Worm (Caenorhabditis elegans) whole organism, late embryonic: ENCODE data around the gene F58B6.1.

Experiments
- F13H6.1 ChIP-seq: sonication (generic microtip); optimal IDR thresholded peaks from 2 replicates; lab custom pipeline; 2016; ENCODE audit warnings: missing genetic modification characterization, missing compliant biosample characterization
- T23F11.4 ChIP-seq: fragments of 200-800 bp; sonication (Bioruptor generic); optimal IDR thresholded peaks from 2 replicates; lab custom pipeline; 2018; ENCODE audit warnings: mild to moderate bottlenecking, missing genetic modification characterization, missing compliant biosample characterization
- ama-1 ChIP-seq: fragments of 150-350 bp; optimal IDR thresholded peaks from 2 replicates; lab custom pipeline; 2014
- ceh-18 ChIP-seq: sonication (generic microtip); optimal IDR thresholded peaks from 2 replicates; lab custom pipeline; 2016; ENCODE audit warnings: missing genetic modification characterization, missing compliant biosample characterization
- ceh-6 ChIP-seq: fragments of 200-800 bp; sonication (Bioruptor generic); optimal IDR thresholded peaks from 2 replicates; lab custom pipeline; 2018; ENCODE audit warnings: mild to moderate bottlenecking, missing genetic modification characterization, missing compliant biosample characterization
- elt-2 ChIP-seq: sonication (generic microtip); optimal IDR thresholded peaks from 2 replicates; lab custom pipeline; 2016; ENCODE audit warnings: missing genetic modification reagents, missing genetic modification characterization, missing compliant biosample characterization
- hlh-8 ChIP-seq: sonication (generic microtip); optimal IDR thresholded peaks from 2 replicates; lab custom pipeline; 2016; ENCODE audit warnings: missing genotype, missing genetic modification characterization, missing compliant biosample characterization
- lin-11 ChIP-seq: fragments of 200-800 bp; sonication (Bioruptor generic); optimal IDR thresholded peaks from 2 replicates; lab custom pipeline; 2018; ENCODE audit warnings: mild to moderate bottlenecking, missing genetic modification characterization, missing compliant biosample characterization
- nhr-11 ChIP-seq: fragments of 150-350 bp; optimal IDR thresholded peaks from 2 replicates; lab custom pipeline; 2014; ENCODE audit warnings: missing biosample characterization, missing genetic modification characterization
- pha-4 ChIP-seq: fragments of 150-350 bp; optimal IDR thresholded peaks from 2 replicates; lab custom pipeline; 2018; ENCODE audit warnings: missing biosample characterization, missing genetic modification reagents, missing genetic modification characterization
- pqm-1 ChIP-seq: sonication (generic microtip); optimal IDR thresholded peaks from 2 replicates; lab custom pipeline; 2016; ENCODE audit warnings: missing genetic modification characterization, missing compliant biosample characterization
- pros-1 ChIP-seq: fragments of 150-350 bp; optimal IDR thresholded peaks from 2 replicates; lab custom pipeline; 2014; ENCODE audit warnings: missing biosample characterization, missing genetic modification reagents, missing genetic modification characterization
- syd-9 ChIP-seq: sonication (generic microtip); optimal IDR thresholded peaks from 2 replicates; lab custom pipeline; 2016; ENCODE audit warnings: mild to moderate bottlenecking, missing genetic modification characterization, moderate library complexity, missing compliant biosample characterization

DNA sequence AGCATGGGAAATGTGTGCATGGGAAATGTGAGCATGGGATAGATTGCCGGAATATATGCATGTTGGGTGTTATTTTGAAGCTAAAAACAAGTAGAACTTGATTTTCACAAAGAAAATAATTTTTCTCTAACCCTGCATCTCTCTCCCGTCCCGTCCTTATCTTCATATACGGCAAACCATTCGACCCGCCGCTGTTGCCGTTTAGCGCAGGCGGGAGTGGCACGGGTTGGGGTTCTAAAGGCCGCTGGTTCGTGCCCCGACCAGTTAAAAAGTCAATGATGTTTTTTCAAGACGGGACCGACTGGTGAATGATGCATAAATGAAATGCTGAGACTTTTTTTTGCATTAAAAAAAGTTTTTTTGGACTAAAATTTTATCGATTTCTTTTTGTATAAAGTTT lies 6.5 kb upstream of the F58B6.1 start:
- TF ChIP-seq pqm-1: no peak
- peak; percentile 79 for TF ChIP-seq elt-2 (tag; lab: Kevin White, UChicago)
- peak; percentile 54 for TF ChIP-seq T23F11.4
- peak; percentile 34 for TF ChIP-seq F13H6.1
- TF ChIP-seq hlh-8 (tag; lab: Kevin White, UChicago): no peak
- TF ChIP-seq pros-1 (tag; lab: Kevin White, UChicago): no peak
- TF ChIP-seq lin-11 (tag; lab: Kevin White, UChicago): peak; percentile 64
- TF ChIP-seq ama-1 (lab: Kevin White, UChicago): no peak
- no peak for TF ChIP-seq nhr-11 (tag; lab: Kevin White, UChicago)
- TF ChIP-seq syd-9 (tag; lab: Kevin White, UChicago): no peak
- peak; percentile 75 for TF ChIP-seq ceh-6 (GFP tag; lab: Kevin White, UChicago)
- no peak for TF ChIP-seq pha-4 (tag; lab: Kevin White, UChicago)
- peak; percentile 15 for TF ChIP-seq ceh-18 (tag; lab: Kevin White, UChicago)
